Fruit fly (Drosophila melanogaster) whole organism, wandering third instar larva: ENCODE measurements around the gene Marcal1.
A peak's percentile ranks its signal among the peaks of the same experiment; 100 is the strongest.

ENCODE experiments used
- Abd-B ChIP-seq: fragments of >200 bp; optimal IDR thresholded peaks from 2 replicates; lab custom pipeline; 2017; ENCODE audit warnings: missing biosample characterization, missing genetic modification characterization
- CG32264 ChIP-seq: fragments of 200-800 bp; sonication (Bioruptor generic); optimal IDR thresholded peaks from 2 replicates; lab custom pipeline; 2016; ENCODE audit warnings: missing biosample characterization, missing genetic modification characterization
- CG9705 ChIP-seq: fragments of 200-800 bp; sonication (Bioruptor generic); optimal IDR thresholded peaks from 2 replicates; lab custom pipeline; 2018; ENCODE audit warnings: missing biosample characterization, mild to moderate bottlenecking, missing genetic modification characterization
- CrebA ChIP-seq: fragments of 200-800 bp; sonication (Bioruptor generic); optimal IDR thresholded peaks from 2 replicates; lab custom pipeline; 2016; ENCODE audit warnings: missing biosample characterization, mild to moderate bottlenecking, missing genetic modification characterization, borderline replicate concordance
- Dfd ChIP-seq: fragments of >200 bp; optimal IDR thresholded peaks from 2 replicates; lab custom pipeline; 2017; ENCODE audit warnings: missing biosample characterization, missing genetic modification characterization
- Dif ChIP-seq: fragments of 200-275, 200-300 bp; sonication (Bioruptor generic); optimal IDR thresholded peaks from 2 replicates; lab custom pipeline; 2018; ENCODE audit warnings: missing biosample characterization, missing genetic modification characterization; ENCODE audit not compliant: partially characterized antibody
- GATAd ChIP-seq: sonication (Bioruptor generic); optimal IDR thresholded peaks from 2 replicates; lab custom pipeline; 2016; ENCODE audit warnings: missing biosample characterization, missing genetic modification characterization
- HLH106 ChIP-seq: fragments of 200-800 bp; optimal IDR thresholded peaks from 3 replicates; lab custom pipeline; 2019; ENCODE audit warnings: missing biosample characterization, mild to moderate bottlenecking, missing genetic modification characterization, moderate library complexity
- Hnf4 ChIP-seq: fragments of 200-800 bp; sonication (Bioruptor generic); optimal IDR thresholded peaks from 2 replicates; lab custom pipeline; 2016; ENCODE audit warnings: missing biosample characterization, mild to moderate bottlenecking, missing genetic modification characterization
- Hr78 ChIP-seq: fragments of >200 bp; optimal IDR thresholded peaks from 2 replicates; lab custom pipeline; 2017; ENCODE audit warnings: missing biosample characterization, missing genetic modification characterization
- Hr83 ChIP-seq: fragments of 200-300 bp; sonication (Bioruptor generic); optimal IDR thresholded peaks from 2 replicates; lab custom pipeline; 2016; ENCODE audit warnings: missing biosample characterization, mild to moderate bottlenecking, missing genetic modification characterization, moderate library complexity; ENCODE audit not compliant: poor library complexity, severe bottlenecking
- Jra ChIP-seq: sonication (Bioruptor generic); optimal IDR thresholded peaks from 2 replicates; lab custom pipeline; 2016; ENCODE audit warnings: missing biosample characterization, missing genetic modification characterization
- Mio ChIP-seq: sonication (Bioruptor generic); optimal IDR thresholded peaks from 2 replicates; lab custom pipeline; 2016; ENCODE audit warnings: missing biosample characterization, missing genetic modification characterization
- Myc ChIP-seq: fragments of >200 bp; optimal IDR thresholded peaks from 2 replicates; lab custom pipeline; 2017
- N ChIP-seq: fragments of >200 bp; optimal IDR thresholded peaks from 2 replicates; lab custom pipeline; 2018; ENCODE audit warnings: missing biosample characterization, missing external identifiers, missing genetic modification characterization
- OdsH ChIP-seq: fragments of 200-800 bp; sonication (Bioruptor generic); optimal IDR thresholded peaks from 2 replicates; lab custom pipeline; 2016; ENCODE audit warnings: missing biosample characterization, mild to moderate bottlenecking, missing genetic modification characterization
- Rel ChIP-seq, 2 experiments: fragments of 200-800 bp; sonication (Bioruptor generic) in 1 of 2; optimal IDR thresholded peaks; 2 replicates in 1 of 2; 3 replicates in 1 of 2; lab custom pipeline; 2016 to 2019; ENCODE audit warnings: mild to moderate bottlenecking in 2 of 2, missing biosample characterization in 2 of 2, missing genetic modification characterization in 2 of 2, moderate library complexity in 1 of 2
- Sp1 ChIP-seq: fragments of 200-800 bp; sonication (Bioruptor generic); optimal IDR thresholded peaks from 3 replicates; lab custom pipeline; 2019; ENCODE audit warnings: missing biosample characterization, mild to moderate bottlenecking, missing genetic modification characterization, moderate library complexity
- Vsx2 ChIP-seq: fragments of 200-300, 225-300 bp; sonication (Bioruptor generic); optimal IDR thresholded peaks from 2 replicates; lab custom pipeline; 2018; ENCODE audit warnings: missing biosample characterization, missing genetic modification characterization; ENCODE audit not compliant: partially characterized antibody
- br ChIP-seq: fragments of 200-800 bp; sonication (Bioruptor generic); optimal IDR thresholded peaks from 2 replicates; lab custom pipeline; 2016; ENCODE audit warnings: missing biosample characterization, missing genetic modification characterization
- brk ChIP-seq: fragments of 200-800 bp; sonication (Bioruptor generic); optimal IDR thresholded peaks from 2 replicates; lab custom pipeline; 2016; ENCODE audit warnings: missing biosample characterization, mild to moderate bottlenecking, missing genetic modification characterization
- dl ChIP-seq, 2 experiments: fragments of 175-275, 200-275 bp in 1 of 2; fragments of 200-275 bp in 1 of 2; sonication (Bioruptor generic); optimal IDR thresholded peaks; lab custom pipeline; 2018; ENCODE audit warnings: mild to moderate bottlenecking in 2 of 2, missing biosample characterization in 2 of 2, missing genetic modification characterization in 2 of 2, moderate library complexity in 2 of 2; ENCODE audit not compliant: partially characterized antibody in 2 of 2, insufficient read depth in 1 of 2
- dmrt93B ChIP-seq: fragments of 200-800 bp; sonication (Bioruptor generic); optimal IDR thresholded peaks from 2 replicates; lab custom pipeline; 2018; ENCODE audit warnings: missing biosample characterization, mild to moderate bottlenecking, missing genetic modification characterization
- dsf ChIP-seq: sonication (Bioruptor generic); optimal IDR thresholded peaks from 2 replicates; lab custom pipeline; 2016; ENCODE audit warnings: missing biosample characterization, missing genetic modification characterization, borderline replicate concordance
- ey ChIP-seq: fragments of 200-800 bp; sonication (Bioruptor generic); optimal IDR thresholded peaks from 2 replicates; lab custom pipeline; 2016; ENCODE audit warnings: missing biosample characterization, missing genetic modification characterization
- foxo ChIP-seq, 2 experiments: fragments of 200-800 bp; sonication (Bioruptor generic); optimal IDR thresholded peaks; 2 replicates in 1 of 2; 3 replicates in 1 of 2; lab custom pipeline; 2016 to 2017; ENCODE audit warnings: missing biosample characterization in 2 of 2, missing genetic modification characterization in 2 of 2
- fru ChIP-seq: fragments of 200-800 bp; sonication (Bioruptor generic); optimal IDR thresholded peaks from 3 replicates; lab custom pipeline; 2016; ENCODE audit warnings: missing biosample characterization, mild to moderate bottlenecking, missing genetic modification characterization
- h ChIP-seq: fragments of 200-800 bp; sonication (Bioruptor generic); optimal IDR thresholded peaks from 3 replicates; lab custom pipeline; 2016; ENCODE audit warnings: missing biosample characterization, mild to moderate bottlenecking, missing genetic modification characterization
- jim ChIP-seq: fragments of 175-275, 200-325 bp; sonication (Bioruptor generic); optimal IDR thresholded peaks from 2 replicates; lab custom pipeline; 2016; ENCODE audit warnings: missing biosample characterization, mild to moderate bottlenecking, missing genetic modification characterization
- lola ChIP-seq: fragments of >200 bp; optimal IDR thresholded peaks from 2 replicates; lab custom pipeline; 2017; ENCODE audit warnings: missing biosample characterization, missing genetic modification characterization
- pan ChIP-seq: fragments of >200 bp; optimal IDR thresholded peaks from 2 replicates; lab custom pipeline; 2017
- psq ChIP-seq: fragments of 200-800 bp; sonication (Bioruptor generic); optimal IDR thresholded peaks from 3 replicates; lab custom pipeline; 2017; ENCODE audit warnings: missing biosample characterization, mild to moderate bottlenecking, missing genetic modification characterization, moderate library complexity
- rgr ChIP-seq: fragments of 200-800 bp; sonication (Bioruptor generic); optimal IDR thresholded peaks from 3 replicates; lab custom pipeline; 2016; ENCODE audit warnings: missing biosample characterization, mild to moderate bottlenecking, missing genetic modification characterization
- sage ChIP-seq: fragments of 200-800 bp; sonication (Bioruptor generic); optimal IDR thresholded peaks from 2 replicates; lab custom pipeline; 2016; ENCODE audit warnings: missing biosample characterization, mild to moderate bottlenecking, missing genetic modification characterization
- sv ChIP-seq: fragments of 200-800 bp; sonication (Bioruptor generic); optimal IDR thresholded peaks from 3 replicates; lab custom pipeline; 2016; ENCODE audit warnings: missing biosample characterization, missing genetic modification characterization
- tai ChIP-seq: sonication (Bioruptor generic); optimal IDR thresholded peaks from 2 replicates; lab custom pipeline; 2016; ENCODE audit warnings: missing biosample characterization, missing genetic modification characterization
- usp ChIP-seq: fragments of >200 bp; optimal IDR thresholded peaks from 2 replicates; lab custom pipeline; 2017; ENCODE audit warnings: missing biosample characterization, missing genetic modification characterization
- woc ChIP-seq: sonication (Bioruptor generic); optimal IDR thresholded peaks from 2 replicates; lab custom pipeline; 2016; ENCODE audit warnings: missing biosample characterization, mild to moderate bottlenecking, missing genetic modification characterization

Gene Marcal1

dm6 chr2L:5004677-5005463 lies 49.6 kb downstream of the Marcal1 start:
- no peak for TF ChIP-seq Dfd (GFP tag; lab: Kevin White, UChicago)
- TF ChIP-seq h (GFP tag; lab: Kevin White, UChicago), result peak; percentile 93
- no peak for TF ChIP-seq CrebA (GFP tag; lab: Kevin White, UChicago)
- peak; percentile 93 for TF ChIP-seq br (GFP tag; lab: Kevin White, UChicago)
- peak; percentile 91 for TF ChIP-seq OdsH (GFP tag; lab: Kevin White, UChicago)
- peak; percentile 77 for TF ChIP-seq brk (GFP tag; lab: Kevin White, UChicago)
- TF ChIP-seq ey (GFP tag; lab: Kevin White, UChicago), result peak; percentile 93
- peak; percentile 5 for TF ChIP-seq GATAd
- TF ChIP-seq Dif, result no peak
- TF ChIP-seq tai (GFP tag; lab: Kevin White, UChicago), result no peak
- TF ChIP-seq dsf (GFP tag; lab: Kevin White, UChicago), result no peak
- TF ChIP-seq Hr78 (GFP tag; lab: Kevin White, UChicago), result no peak
- TF ChIP-seq foxo (GFP tag; optimal IDR thresholded peaks at IDR 0.05; lab: Kevin White, UChicago), result peak; percentile 59 to 95
- TF ChIP-seq Jra (GFP tag; lab: Kevin White, UChicago), result peak; percentile 75
- no peak for TF ChIP-seq usp (GFP tag; lab: Kevin White, UChicago)
- peak; percentile 89 for TF ChIP-seq HLH106 (tag; lab: Kevin White, UChicago)
- peak; percentile 83 for TF ChIP-seq psq (GFP tag; lab: Kevin White, UChicago)
- TF ChIP-seq Hr83 (GFP tag; lab: Kevin White, UChicago), result no peak
- peak; percentile 64 for TF ChIP-seq CG9705 (GFP tag; lab: Kevin White, UChicago)
- TF ChIP-seq Hnf4 (GFP tag; lab: Kevin White, UChicago), result peak; percentile 92
- TF ChIP-seq fru, result peak; percentile 92
- peak; percentile 53 for TF ChIP-seq sage (GFP tag; lab: Kevin White, UChicago)
- no peak for TF ChIP-seq jim (GFP tag; lab: Kevin White, UChicago)
- peak; percentile 58 for TF ChIP-seq Mio (GFP tag; lab: Kevin White, UChicago)
- no peak for TF ChIP-seq Abd-B (GFP tag; lab: Kevin White, UChicago)
- TF ChIP-seq pan (lab: Kevin White, UChicago), result no peak
- TF ChIP-seq Vsx2, result no peak
- no peak for TF ChIP-seq Myc (lab: Kevin White, UChicago)
- no peak for TF ChIP-seq N (GFP tag; lab: Kevin White, UChicago)
- TF ChIP-seq Sp1 (GFP tag; lab: Kevin White, UChicago), result peak; percentile 86
- TF ChIP-seq sv (GFP tag; lab: Kevin White, UChicago), result peak; percentile 92
- TF ChIP-seq woc (GFP tag; lab: Kevin White, UChicago), result peak; percentile 87
- TF ChIP-seq CG32264 (GFP tag; lab: Kevin White, UChicago), result peak; percentile 83
- TF ChIP-seq lola (GFP tag; lab: Kevin White, UChicago), result no peak
- TF ChIP-seq dl (GFP tag; optimal IDR thresholded peaks at IDR 0.05; lab: Kevin White, UChicago; ENCODE audit: insufficient read depth in 1 of 2, partially characterized antibody in 2 of 2), result no peak
- peak; percentile 72 for TF ChIP-seq dmrt93B (GFP tag; lab: Kevin White, UChicago)
- peak; percentile 57 for TF ChIP-seq Rel (GFP tag; optimal IDR thresholded peaks at IDR 0.05; lab: Kevin White, UChicago)
- TF ChIP-seq Rel (tag; optimal IDR thresholded peaks at IDR 0.05; lab: Kevin White, UChicago), result peak; percentile 61
- peak; percentile 92 for TF ChIP-seq rgr

DNA sequence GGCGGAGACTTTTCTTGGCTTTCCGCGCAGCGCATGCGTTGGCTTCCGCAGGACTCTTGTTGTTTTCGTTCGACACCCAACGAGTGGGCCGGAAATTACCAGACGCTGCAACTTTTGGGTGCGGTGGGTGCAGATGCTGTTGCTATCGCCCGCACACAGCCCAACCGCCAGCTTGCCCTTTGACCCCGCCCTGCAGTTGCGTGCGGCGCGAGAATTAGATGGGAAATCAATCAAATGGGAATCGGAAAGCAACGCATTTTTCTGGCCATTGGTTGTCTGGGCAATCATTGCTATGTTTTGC lies 50.1 kb downstream of the Marcal1 start:
- TF ChIP-seq dmrt93B (GFP tag; lab: Kevin White, UChicago), result no peak
- TF ChIP-seq Dif, result peak; percentile 21
